Worm (Caenorhabditis elegans): Measurements from ENCODE around the gene T28H11.8.

T28H11.8 gene

DNA sequence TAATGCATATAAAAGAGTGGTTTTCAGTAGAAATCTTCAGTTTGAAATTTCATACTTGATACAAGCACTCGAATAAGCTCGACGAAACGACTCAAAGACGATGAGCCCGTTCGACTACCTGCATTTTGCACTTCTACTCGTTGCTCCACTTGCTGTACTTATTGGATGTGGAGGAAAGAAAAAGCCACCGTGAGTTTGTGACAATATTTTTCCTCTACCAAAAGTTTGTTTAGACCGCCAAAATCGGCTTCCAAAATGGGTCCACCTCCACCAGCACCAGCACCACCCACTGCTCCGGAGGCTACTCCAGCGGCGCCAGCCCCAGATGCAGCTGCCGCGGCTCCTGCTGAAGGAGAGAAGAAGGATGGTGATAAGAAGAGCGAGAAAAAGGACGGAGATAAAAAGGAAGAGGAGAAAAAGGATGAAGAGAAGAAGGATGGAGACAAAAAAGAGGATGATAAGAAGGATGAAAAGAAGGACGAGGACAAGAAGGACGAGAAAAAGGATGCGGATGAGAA, 43.2 kb downstream of the T28H11.8 start, which contains the start of gene E03H12.5:
E03H12.5 (plus strand) TSS at position 51 of the 518 bp plus-strand sequence.
- TF ChIP-seq flt-1 (GFP tag; IDR thresholded peaks at IDR 0.05) (no peak), klf-2 (GFP tag; conservative IDR thresholded peaks at IDR 0.05) (no peak), T22C8.4 (GFP tag; IDR thresholded peaks at IDR 0.05) (no peak), med-1 (GFP tag; optimal IDR thresholded peaks at IDR 0.05; ENCODE audit: insufficient read depth) (no peak), ref-1 (GFP tag; conservative IDR thresholded peaks at IDR 0.05) (no peak), ztf-29 (GFP tag; IDR thresholded peaks at IDR 0.05) (no peak), ztf-23 (GFP tag; IDR thresholded peaks at IDR 0.05) (no peak), tab-1 (GFP tag; IDR thresholded peaks at IDR 0.05) (no peak), cog-1 (tag; optimal IDR thresholded peaks at IDR 0.05) (no peak)

DNA sequence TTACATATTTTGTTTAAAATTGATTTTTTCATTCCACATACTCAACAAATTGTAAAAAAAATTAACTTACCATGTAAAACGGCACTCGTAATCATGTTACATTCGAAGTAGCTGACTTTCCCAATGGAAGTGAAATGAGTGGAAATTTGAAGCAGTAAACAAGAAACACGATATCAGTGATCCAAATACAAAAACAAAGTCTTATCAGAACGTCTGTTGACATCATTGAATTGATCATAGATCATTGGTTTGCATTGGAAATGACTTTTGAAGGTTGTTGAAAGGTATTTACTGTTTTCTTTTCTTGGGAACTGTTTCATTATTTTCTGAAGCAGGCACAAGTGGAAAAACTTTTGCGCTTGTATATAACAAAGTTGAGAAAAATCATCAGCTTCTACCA, 44.4 kb downstream of the T28H11.8 start, which contains the start of gene Y9C9A.16:
Y9C9A.16 (minus strand) TSS at position 131 of the 400 bp plus-strand sequence.
- TF ChIP-seq klf-2 (GFP tag; conservative IDR thresholded peaks at IDR 0.05) (no peak), ztf-29 (GFP tag; IDR thresholded peaks at IDR 0.05) (no peak), flt-1 (GFP tag; IDR thresholded peaks at IDR 0.05) (no peak), med-1 (GFP tag; optimal IDR thresholded peaks at IDR 0.05; ENCODE audit: insufficient read depth) (no peak), T22C8.4 (GFP tag; IDR thresholded peaks at IDR 0.05) (no peak), tab-1 (GFP tag; IDR thresholded peaks at IDR 0.05) (no peak), cog-1 (tag; optimal IDR thresholded peaks at IDR 0.05) (no peak), ref-1 (GFP tag; conservative IDR thresholded peaks at IDR 0.05) (no peak), ztf-23 (GFP tag; IDR thresholded peaks at IDR 0.05) (no peak)

DNA sequence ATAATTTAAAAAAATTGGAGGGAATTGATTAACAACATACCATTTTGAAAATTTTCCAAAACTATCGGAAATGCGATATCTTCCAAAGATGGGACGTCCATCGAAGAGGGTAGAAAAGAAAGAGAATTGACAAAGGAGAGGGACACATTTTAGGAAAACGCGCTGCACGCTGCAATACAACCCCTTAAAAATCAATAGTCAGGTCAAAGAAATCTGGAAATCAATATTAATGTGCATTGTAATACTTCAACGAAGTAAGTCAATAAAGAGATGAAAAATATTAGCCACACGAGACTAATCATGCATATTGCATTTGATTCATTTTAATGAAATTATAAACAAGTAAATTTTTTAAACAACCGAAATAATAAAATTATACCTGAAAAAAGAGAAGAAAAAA, 51.0 kb downstream of the T28H11.8 start, which contains the start of gene Y9C9A.13:
Y9C9A.13 (minus strand) TSS at position 101 of the 400 bp plus-strand sequence.
- TF ChIP-seq klf-2 (GFP tag; conservative IDR thresholded peaks at IDR 0.05): no peak
- no peak for TF ChIP-seq ztf-23 (GFP tag; IDR thresholded peaks at IDR 0.05)
- TF ChIP-seq ref-1 (GFP tag; conservative IDR thresholded peaks at IDR 0.05): no peak
- no peak for TF ChIP-seq tab-1 (GFP tag; IDR thresholded peaks at IDR 0.05)
- TF ChIP-seq T22C8.4 (GFP tag; IDR thresholded peaks at IDR 0.05): no peak
- no peak for TF ChIP-seq cog-1 (tag; optimal IDR thresholded peaks at IDR 0.05)

Data from whole organism, midembryonic.